Fruit fly (Drosophila melanogaster) whole organism, embryonic: ENCODE data around the gene wisp.

ENCODE experiments used
- CG10565 ChIP-seq: fragments of 200-800 bp; sonication (Bioruptor generic); optimal IDR thresholded peaks from 3 replicates; lab custom pipeline; 2016; ENCODE audit warnings: missing biosample characterization, mild to moderate bottlenecking, missing genetic modification characterization
- CG10654 ChIP-seq: fragments of 200-800 bp; sonication (Bioruptor generic); optimal IDR thresholded peaks from 2 replicates; lab custom pipeline; 2016; ENCODE audit warnings: missing biosample characterization, missing genetic modification characterization
- CG10979 ChIP-seq: fragments of 200-800 bp; sonication (Bioruptor generic); optimal IDR thresholded peaks from 2 replicates; lab custom pipeline; 2018; ENCODE audit warnings: missing biosample characterization, mild to moderate bottlenecking, missing genetic modification characterization, moderate library complexity
- CG11695 ChIP-seq: fragments of 200-800 bp; sonication (Bioruptor generic); IDR thresholded peaks from 3 replicates; pipeline ENCODE4 v1.3.6; 2022; ENCODE audit warnings: missing biosample characterization, missing genetic modification characterization
- CG15696 ChIP-seq: fragments of 200-800 bp; sonication (Bioruptor generic); optimal IDR thresholded peaks from 2 replicates; lab custom pipeline; 2019; ENCODE audit warnings: missing biosample characterization, mild to moderate bottlenecking, missing genetic modification characterization, moderate library complexity
- CG16813 ChIP-seq: fragments of 200-800 bp; sonication (Bioruptor generic); IDR thresholded peaks from 3 replicates; pipeline ENCODE4 v1.3.6; 2022; ENCODE audit warnings: missing biosample characterization, missing genetic modification characterization; ENCODE audit not compliant: partially characterized antibody
- CG16815 ChIP-seq: fragments of 200-800 bp; sonication (Bioruptor generic); optimal IDR thresholded peaks from 3 replicates; lab custom pipeline; 2017; ENCODE audit warnings: missing biosample characterization, mild to moderate bottlenecking, missing genetic modification characterization
- CG18262 ChIP-seq: fragments of 200-800 bp; optimal IDR thresholded peaks from 3 replicates; lab custom pipeline; 2019; ENCODE audit warnings: missing biosample characterization, mild to moderate bottlenecking, missing genetic modification characterization, moderate library complexity
- CG3163 ChIP-seq: fragments of 200-800 bp; sonication (Bioruptor generic); optimal IDR thresholded peaks from 3 replicates; lab custom pipeline; 2016; ENCODE audit warnings: missing biosample characterization, missing genetic modification characterization
- CG43689 ChIP-seq: fragments of 200-800 bp; sonication (Bioruptor generic); IDR thresholded peaks from 2 replicates; pipeline ENCODE4 v1.3.6; 2022; ENCODE audit warnings: missing biosample characterization, missing genetic modification characterization
- CG5180 ChIP-seq: fragments of 200-800 bp; sonication (Bioruptor generic); optimal IDR thresholded peaks from 3 replicates; lab custom pipeline; 2017; ENCODE audit warnings: missing biosample characterization, missing genetic modification characterization, mild to moderate bottlenecking, moderate library complexity, missing genetic modification reagents
- CG5245 ChIP-seq: fragments of 200-800 bp; sonication (Bioruptor generic); optimal IDR thresholded peaks from 3 replicates; lab custom pipeline; 2016; ENCODE audit warnings: missing biosample characterization, missing genetic modification characterization
- CG7786 ChIP-seq: fragments of 200-800 bp; sonication (Bioruptor generic); optimal IDR thresholded peaks from 2 replicates; lab custom pipeline; 2016; ENCODE audit warnings: missing biosample characterization, missing genetic modification characterization
- CG8388 ChIP-seq: fragments of 200-800 bp; sonication (Bioruptor generic); optimal IDR thresholded peaks from 2 replicates; lab custom pipeline; 2019; ENCODE audit warnings: missing biosample characterization, mild to moderate bottlenecking, missing genetic modification characterization, moderate library complexity
- CkIIα-i1 ChIP-seq: fragments of 200-800 bp; sonication (Bioruptor generic); IDR thresholded peaks from 2 replicates; pipeline ENCODE4 v1.3.6; 2022; ENCODE audit warnings: missing biosample characterization, missing genetic modification characterization
- D ChIP-seq, 2 experiments: fragments of 200-800 bp in 1 of 2; fragments of >200 bp in 1 of 2; sonication (Bioruptor generic) in 1 of 2; optimal IDR thresholded peaks; 2 replicates in 1 of 2; 3 replicates in 1 of 2; lab custom pipeline; 2017; ENCODE audit warnings: mild to moderate bottlenecking in 1 of 2, missing biosample characterization in 1 of 2, missing genetic modification characterization in 1 of 2, missing genetic modification reagents in 1 of 2
- Dek ChIP-seq: fragments of 200-800 bp; sonication (Bioruptor generic); optimal IDR thresholded peaks from 3 replicates; lab custom pipeline; 2019; ENCODE audit warnings: missing biosample characterization, mild to moderate bottlenecking, missing genetic modification characterization, moderate library complexity
- E2f1 ChIP-seq: fragments of 200-800 bp; sonication (Bioruptor generic); IDR thresholded peaks from 2 replicates; pipeline ENCODE4 v1.3.6; 2022; ENCODE audit warnings: missing biosample characterization, missing genetic modification characterization
- Fer2 ChIP-seq: fragments of 200-800 bp; sonication (Bioruptor generic); optimal IDR thresholded peaks from 2 replicates; lab custom pipeline; 2018; ENCODE audit warnings: missing biosample characterization, mild to moderate bottlenecking, missing genetic modification characterization, moderate library complexity
- HmgD ChIP-seq: fragments of 200-800 bp; sonication (Bioruptor generic); optimal IDR thresholded peaks from 3 replicates; lab custom pipeline; 2016; ENCODE audit warnings: missing biosample characterization, missing genetic modification characterization
- Hsf ChIP-seq: fragments of 200-800 bp; sonication (Bioruptor generic); optimal IDR thresholded peaks from 3 replicates; lab custom pipeline; 2016; ENCODE audit warnings: missing biosample characterization, missing genetic modification characterization
- Kr ChIP-seq: fragments of 200-800 bp; sonication (Bioruptor generic); optimal IDR thresholded peaks from 2 replicates; lab custom pipeline; 2017; ENCODE audit warnings: missing biosample characterization, mild to moderate bottlenecking, missing genetic modification characterization
- Lhr ChIP-seq: fragments of 200-800 bp; sonication (Bioruptor generic); optimal IDR thresholded peaks from 3 replicates; lab custom pipeline; 2017; ENCODE audit warnings: mild to moderate bottlenecking, missing biosample characterization, missing genetic modification reagents, missing genetic modification characterization
- MBD-R2 ChIP-seq: fragments of 200-800 bp; sonication (Bioruptor generic); IDR thresholded peaks from 2 replicates; pipeline ENCODE4 v1.3.6; 2022; ENCODE audit warnings: missing biosample characterization, missing genetic modification characterization
- Nf-YB ChIP-seq: fragments of 200-800 bp; sonication (Bioruptor generic); optimal IDR thresholded peaks from 3 replicates; lab custom pipeline; 2019; ENCODE audit warnings: missing biosample characterization, mild to moderate bottlenecking, missing genetic modification characterization, moderate library complexity
- Oaz ChIP-seq: fragments of 200-800 bp; sonication (Bioruptor generic); IDR thresholded peaks from 2 replicates; pipeline ENCODE4 v1.3.6; 2022; ENCODE audit warnings: missing biosample characterization, missing genetic modification characterization
- Opbp ChIP-seq: fragments of 200-800 bp; sonication (Bioruptor generic); IDR thresholded peaks from 3 replicates; pipeline ENCODE4 v1.3.6; 2022; ENCODE audit warnings: missing biosample characterization, missing genetic modification characterization; ENCODE audit not compliant: partially characterized antibody
- PHDP ChIP-seq: fragments of 200-800 bp; sonication (Bioruptor generic); optimal IDR thresholded peaks from 3 replicates; lab custom pipeline; 2018; ENCODE audit warnings: missing biosample characterization, mild to moderate bottlenecking, missing genetic modification characterization, moderate library complexity
- Ravus ChIP-seq: fragments of 200-800 bp; sonication (Bioruptor generic); IDR thresholded peaks from 2 replicates; pipeline ENCODE4 v1.3.6; 2022; ENCODE audit warnings: missing biosample characterization, missing genetic modification characterization
- Spps ChIP-seq: fragments of 200-800 bp; sonication (Bioruptor generic); optimal IDR thresholded peaks from 2 replicates; lab custom pipeline; 2018; ENCODE audit warnings: missing biosample characterization, mild to moderate bottlenecking, missing genetic modification characterization
- Sry-β ChIP-seq: fragments of 200-800 bp; sonication (Bioruptor generic); optimal IDR thresholded peaks from 2 replicates; lab custom pipeline; 2018; ENCODE audit warnings: missing biosample characterization, mild to moderate bottlenecking, missing genetic modification characterization, moderate library complexity
- Sry-δ ChIP-seq: fragments of 200-800 bp; sonication (Bioruptor generic); optimal IDR thresholded peaks from 2 replicates; lab custom pipeline; 2016; ENCODE audit warnings: missing biosample characterization, missing genetic modification characterization
- Vsx1 ChIP-seq: fragments of 200-800 bp; sonication (Bioruptor generic); optimal IDR thresholded peaks from 2 replicates; lab custom pipeline; 2017; ENCODE audit warnings: missing biosample characterization, mild to moderate bottlenecking, missing genetic modification characterization, missing genetic modification reagents
- ash1 ChIP-seq: fragments of 200-800 bp; sonication (Bioruptor generic); optimal IDR thresholded peaks from 2 replicates; lab custom pipeline; 2018; ENCODE audit warnings: missing biosample characterization, mild to moderate bottlenecking, missing genetic modification characterization
- bcd ChIP-seq: fragments of 200-800 bp; sonication (Bioruptor generic); optimal IDR thresholded peaks from 2 replicates; lab custom pipeline; 2017; ENCODE audit warnings: missing biosample characterization, mild to moderate bottlenecking, missing genetic modification characterization
- bsh ChIP-seq, 2 experiments: fragments of 200-800 bp; sonication (Bioruptor generic); optimal IDR thresholded peaks; 2 replicates each; lab custom pipeline; 2017 to 2018; ENCODE audit warnings: mild to moderate bottlenecking in 2 of 2, missing biosample characterization in 2 of 2, missing genetic modification characterization in 2 of 2, moderate library complexity in 1 of 2
- chm ChIP-seq: fragments of 200-800 bp; sonication (Bioruptor generic); IDR thresholded peaks from 2 replicates; pipeline ENCODE4 v1.3.6; 2022; ENCODE audit warnings: missing biosample characterization, missing genetic modification characterization
- corto ChIP-seq: fragments of 200-800 bp; sonication (Bioruptor generic); optimal IDR thresholded peaks from 2 replicates; lab custom pipeline; 2016; ENCODE audit warnings: missing biosample characterization, mild to moderate bottlenecking, missing genetic modification characterization, moderate library complexity
- crol ChIP-seq: fragments of 200-800 bp; sonication (Bioruptor generic); IDR thresholded peaks from 2 replicates; pipeline ENCODE4 v1.3.6; 2022; ENCODE audit warnings: missing biosample characterization, missing genetic modification characterization
- dmrt99B ChIP-seq: fragments of 200-800 bp; sonication (Bioruptor generic); optimal IDR thresholded peaks from 2 replicates; lab custom pipeline; 2018; ENCODE audit warnings: missing biosample characterization, mild to moderate bottlenecking, missing genetic modification characterization, moderate library complexity
- gce ChIP-seq: fragments of 200-800 bp; sonication (Bioruptor generic); IDR thresholded peaks from 3 replicates; pipeline ENCODE4 v1.3.6; 2022; ENCODE audit warnings: missing biosample characterization, missing genetic modification characterization
- grau ChIP-seq: fragments of 200-800 bp; optimal IDR thresholded peaks from 3 replicates; lab custom pipeline; 2019; ENCODE audit warnings: missing biosample characterization, mild to moderate bottlenecking, missing genetic modification characterization, moderate library complexity
- kni ChIP-seq: fragments of 200-800 bp; sonication (Bioruptor generic); optimal IDR thresholded peaks from 3 replicates; lab custom pipeline; 2017; ENCODE audit warnings: mild to moderate bottlenecking, missing biosample characterization, missing genetic modification reagents, missing genetic modification characterization
- lbe ChIP-seq: fragments of 200-800 bp; sonication (Bioruptor generic); optimal IDR thresholded peaks from 2 replicates; lab custom pipeline; 2016; ENCODE audit warnings: missing biosample characterization, mild to moderate bottlenecking, missing genetic modification characterization
- luna ChIP-seq: fragments of 200-800 bp; sonication (Bioruptor generic); optimal IDR thresholded peaks from 2 replicates; lab custom pipeline; 2016; ENCODE audit warnings: missing biosample characterization, missing genetic modification characterization
- peb ChIP-seq: fragments of 200-800 bp; sonication (Bioruptor generic); IDR thresholded peaks from 2 replicates; pipeline ENCODE4 v1.3.6; 2022; ENCODE audit warnings: missing biosample characterization, missing genetic modification characterization
- sc ChIP-seq, 3 experiments: fragments of >200 bp in 2 of 3; fragments of 200-800 bp in 1 of 3; sonication (Bioruptor generic) in 1 of 3; optimal IDR thresholded peaks; 2 replicates in 2 of 3; 3 replicates in 1 of 3; lab custom pipeline; 2017; ENCODE audit warnings: mild to moderate bottlenecking in 1 of 3, missing biosample characterization in 1 of 3, missing genetic modification characterization in 1 of 3, missing genetic modification reagents in 1 of 3
- tll ChIP-seq, 2 experiments: fragments of 200-800 bp in 1 of 2; fragments of >200 bp in 1 of 2; sonication (Bioruptor generic) in 1 of 2; optimal IDR thresholded peaks; 2 replicates each; lab custom pipeline; 2017 to 2019; ENCODE audit warnings: missing biosample characterization in 2 of 2, missing genetic modification characterization in 2 of 2, mild to moderate bottlenecking in 1 of 2, moderate library complexity in 1 of 2
- wdn ChIP-seq: fragments of 200-800 bp; sonication (Bioruptor generic); IDR thresholded peaks from 2 replicates; pipeline ENCODE4 v1.3.6; 2022; ENCODE audit warnings: missing biosample characterization, missing genetic modification characterization

wisp gene

DNA sequence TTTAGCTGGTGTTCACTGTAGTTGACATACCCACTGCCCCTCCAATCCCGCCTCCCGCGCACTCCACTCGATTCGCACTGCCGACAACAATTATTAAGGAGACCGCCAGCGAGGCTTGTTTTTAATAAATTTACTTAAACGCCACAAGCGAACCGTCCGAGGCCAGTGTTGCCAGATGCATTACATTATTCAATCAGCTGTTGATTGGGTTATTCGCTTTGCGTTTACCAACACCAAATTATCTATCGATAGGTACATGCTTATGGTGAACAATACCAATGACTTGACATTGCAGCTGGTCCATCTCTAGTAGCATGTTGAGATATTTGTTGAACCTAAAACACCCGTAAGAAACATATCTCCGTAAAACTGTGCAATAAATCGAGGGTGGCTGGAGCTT, 6.8 kb upstream of the wisp start, which contains the start of the genes CG10353 and SelG (continued):
- no peak for TF ChIP-seq CG8388
- peak; percentile 31 for TF ChIP-seq lbe
- peak in 1 of 2 experiments; percentile 36 for TF ChIP-seq tll (GFP tag; optimal IDR thresholded peaks at IDR 0.05; lab: Kevin White, UChicago)
- no peak for TF ChIP-seq D (optimal IDR thresholded peaks at IDR 0.05; lab: Kevin White, UChicago)
- TF ChIP-seq D (GFP tag; optimal IDR thresholded peaks at IDR 0.05; lab: Kevin White, UChicago) = no peak
- no peak for TF ChIP-seq CG10979 (tag; lab: Kevin White, UChicago)
- no peak for TF ChIP-seq corto (GFP tag; lab: Kevin White, UChicago)
- peak; percentile 91 for TF ChIP-seq MBD-R2 (GFP tag; lab: Robert Waterston, UW)
- TF ChIP-seq CG15696 (tag; lab: Kevin White, UChicago) = no peak
- TF ChIP-seq E2f1 (GFP tag; lab: Robert Waterston, UW) = no peak
- no peak for TF ChIP-seq Nf-YB (GFP tag; lab: Kevin White, UChicago)
- TF ChIP-seq CG16813 (GFP tag; lab: Robert Waterston, UW) = peak; percentile 79
- TF ChIP-seq sc (optimal IDR thresholded peaks at IDR 0.05; lab: Kevin White, UChicago) = no peak
- no peak for TF ChIP-seq sc (GFP tag; optimal IDR thresholded peaks at IDR 0.05; lab: Kevin White, UChicago)
- TF ChIP-seq CG5180 (GFP tag; lab: Kevin White, UChicago) = no peak
- TF ChIP-seq CG43689 (GFP tag; lab: Robert Waterston, UW) = no peak
- TF ChIP-seq CG11695 (GFP tag; lab: Robert Waterston, UW) = no peak
- TF ChIP-seq CG5245 (GFP tag; lab: Kevin White, UChicago) = no peak
- TF ChIP-seq luna (GFP tag; lab: Kevin White, UChicago) = no peak
- peak; percentile 43 for TF ChIP-seq CG7786
- TF ChIP-seq Ravus = no peak
- TF ChIP-seq CG18262 (tag; lab: Kevin White, UChicago) = peak; percentile 18
- no peak for TF ChIP-seq Sry-β
- TF ChIP-seq Spps (tag; lab: Kevin White, UChicago) = no peak
- TF ChIP-seq peb = no peak
- TF ChIP-seq ash1 (GFP tag; lab: Kevin White, UChicago) = peak; percentile 10
- TF ChIP-seq HmgD (GFP tag; lab: Kevin White, UChicago) = peak; percentile 53
- no peak for TF ChIP-seq Kr (GFP tag; lab: Kevin White, UChicago)
- no peak for TF ChIP-seq Vsx1 (GFP tag; lab: Kevin White, UChicago)
- TF ChIP-seq wdn = 0 out of 2 replicates have a peak, but pooled peaks have one; percentile 29
- TF ChIP-seq dmrt99B (tag; lab: Kevin White, UChicago) = no peak
- peak; percentile 95 for TF ChIP-seq Sry-δ (GFP tag; lab: Kevin White, UChicago)
- peak; percentile 49; the same call in 1 of the 2 replicates for TF ChIP-seq chm
- no peak for TF ChIP-seq bsh (GFP tag; optimal IDR thresholded peaks at IDR 0.05; lab: Kevin White, UChicago)
- peak; percentile 89 for TF ChIP-seq Opbp (GFP tag; lab: Robert Waterston, UW)
- peak; percentile 26 for TF ChIP-seq bcd (GFP tag; lab: Kevin White, UChicago)
- no peak for TF ChIP-seq CG10565 (GFP tag; lab: Kevin White, UChicago)
- no peak for TF ChIP-seq Oaz
- no peak for TF ChIP-seq Dek (tag; lab: Kevin White, UChicago)
- peak; percentile 66 for TF ChIP-seq grau (tag; lab: Kevin White, UChicago)
- peak; percentile 21 for TF ChIP-seq PHDP (tag; lab: Kevin White, UChicago)
- no peak for TF ChIP-seq kni
- TF ChIP-seq gce (GFP tag; lab: Robert Waterston, UW) = no peak
- TF ChIP-seq CkIIα-i1 (GFP tag; lab: Robert Waterston, UW) = no peak
- TF ChIP-seq Fer2 = no peak
- no peak for TF ChIP-seq Lhr (GFP tag; lab: Kevin White, UChicago)
- TF ChIP-seq crol = no peak
- no peak for TF ChIP-seq CG10654 (GFP tag; lab: Kevin White, UChicago)
- TF ChIP-seq CG16815 = no peak
- TF ChIP-seq CG3163 (GFP tag; lab: Kevin White, UChicago) = peak; percentile 27
- TF ChIP-seq Hsf (GFP tag; lab: Kevin White, UChicago) = peak; percentile 22
